Fruit fly (Drosophila melanogaster) whole organism, larva: ENCODE results near the gene lft.
A peak's percentile ranks its signal among the peaks of the same experiment; 100 is the strongest.

Experiments
- noc ChIP-seq: fragments of 200-800 bp; sonication (Bioruptor generic); optimal IDR thresholded peaks from 3 replicates; lab custom pipeline; 2019; ENCODE audit warnings: missing biosample characterization, mild to moderate bottlenecking, missing genetic modification characterization, moderate library complexity

lft gene

dm6 chr2L:10364229-10364628, at the start of gene lft:
Gene lft, plus strand, starts transcription at chr2L:10364471.
- TF ChIP-seq noc: no peak

DNA sequence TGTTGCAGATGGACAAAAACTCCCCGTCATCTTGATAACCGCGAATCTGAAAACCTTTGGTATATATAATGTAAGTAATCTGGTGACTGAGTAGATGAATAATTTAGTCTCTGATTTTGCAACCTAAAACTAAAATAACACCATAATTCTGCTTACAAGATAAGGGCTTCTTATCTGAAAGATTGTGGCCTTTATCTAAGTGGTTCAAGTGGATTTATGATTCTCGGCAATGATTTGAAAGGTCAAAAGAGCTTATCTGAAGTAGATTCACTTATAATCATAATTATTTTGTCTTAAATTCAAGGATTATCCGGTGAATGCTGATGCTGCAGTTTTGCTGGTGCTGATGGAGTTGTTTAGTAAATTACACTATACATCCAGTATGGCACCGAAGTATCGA, 48.4 kb upstream of the lft start:
- TF ChIP-seq noc: no peak

- peak; percentile 23 for TF ChIP-seq noc
Observed at dm6 chr2L:10320174-10320775, 44.0 kb upstream of the lft start.

dm6 chr2L:10321036-10321583, 43.2 kb upstream of the lft start:
- TF ChIP-seq noc: no peak

- peak; percentile 35 for TF ChIP-seq noc
Observed at dm6 chr2L:10321612-10322011, 42.7 kb upstream of the lft start.

DNA sequence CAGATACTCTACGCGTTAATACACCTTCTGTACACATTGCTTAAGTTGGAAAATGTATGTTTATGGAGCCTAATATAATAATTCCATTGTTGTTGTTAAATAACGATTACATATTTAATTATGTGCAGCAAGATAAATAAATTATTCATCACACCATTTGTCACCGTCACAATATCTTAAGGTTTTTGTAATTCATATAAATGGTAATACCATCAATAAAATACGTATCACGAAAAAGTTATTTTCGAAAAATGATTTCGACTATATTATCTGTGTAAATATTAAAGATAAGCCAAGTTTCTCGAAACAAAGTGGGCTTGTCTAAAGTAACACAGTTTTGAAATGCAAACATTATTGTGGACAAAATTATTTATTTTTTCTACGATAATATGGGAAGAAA, 42.1 kb upstream of the lft start, which contains the start of gene CG4995:
Gene CG4995, plus strand, starts transcription at position 301 of the 400 bp plus-strand sequence.
- no peak for TF ChIP-seq noc

DNA sequence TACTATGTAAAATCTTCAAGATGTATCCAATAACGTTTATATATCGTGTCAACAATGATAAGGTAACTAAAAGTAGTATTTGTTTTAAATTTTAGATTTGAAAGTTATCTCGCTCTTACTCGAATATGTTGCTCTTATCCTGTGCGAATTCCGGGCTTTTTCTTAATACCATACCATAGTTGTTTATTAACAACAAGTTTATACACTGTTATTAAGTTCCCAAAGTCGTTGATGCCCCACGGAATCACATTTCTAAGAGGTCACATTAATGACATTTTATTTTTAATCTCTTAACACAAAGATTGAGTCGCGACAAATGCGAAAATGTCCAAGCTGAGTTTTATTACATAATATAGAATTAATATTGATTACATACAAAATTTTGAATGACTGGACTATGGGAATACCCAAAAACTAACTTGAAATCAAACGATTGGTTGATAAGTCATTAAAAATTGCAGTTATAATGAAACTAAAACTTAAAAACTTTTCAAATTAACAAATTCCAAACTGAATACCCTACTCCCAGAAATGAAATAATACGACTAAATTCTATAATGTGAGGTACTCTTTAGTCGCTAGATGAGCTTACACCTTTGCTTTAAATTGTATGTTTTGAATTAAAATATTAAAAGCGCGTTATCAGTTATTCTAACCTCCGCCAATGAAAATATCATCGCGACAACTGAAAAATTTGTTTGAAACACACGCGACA, 41.3 kb upstream of the lft start, which contains the start of gene CG5381:
Gene CG5381, minus strand, starts transcription at position 330 of the 715 bp plus-strand sequence.
- peak; percentile 62 for TF ChIP-seq noc

dm6 chr2L:10327790-10328189, 36.5 kb upstream of the lft start, which contains the start of gene RnrL:
Gene RnrL, minus strand, starts transcription at chr2L:10327943.
- no peak for TF ChIP-seq noc

- no peak for TF ChIP-seq noc
Observed at dm6 chr2L:10331066-10331847, 33.0 kb upstream of the lft start, which contains the start of the genes Schip1 and Cox10. Gene Schip1, minus strand, starts transcription at chr2L:10331116. Gene Cox10, plus strand, starts transcription at chr2L:10331471.

dm6 chr2L:10333091-10333991, 30.9 kb upstream of the lft start, which contains the start of gene GATAd:
Gene GATAd, plus strand, starts transcription at chr2L:10333734.
- no peak for TF ChIP-seq noc

DNA sequence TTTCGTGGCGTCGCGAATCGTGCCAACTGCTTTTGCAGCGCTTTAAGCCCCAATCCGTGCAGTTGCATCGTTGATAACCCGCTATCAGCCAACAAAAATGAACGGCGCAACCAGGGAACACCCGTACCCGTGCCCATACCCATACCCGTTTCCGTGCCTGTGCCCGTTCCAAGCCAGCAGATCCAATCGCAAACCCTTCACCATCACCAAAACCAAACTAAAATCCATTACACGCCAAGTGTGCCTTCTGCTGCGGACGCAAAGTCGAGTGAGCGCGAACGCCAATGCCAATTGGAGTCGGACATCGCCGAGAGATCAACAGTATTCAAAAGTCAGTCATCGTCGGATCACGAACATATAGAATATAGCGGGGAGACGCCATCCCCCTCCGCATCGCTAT, 30.1 kb upstream of the lft start:
- no peak for TF ChIP-seq noc

dm6 chr2L:10334854-10335277, 29.4 kb upstream of the lft start:
- TF ChIP-seq noc: peak; percentile 89

- no peak for TF ChIP-seq noc
Observed at dm6 chr2L:10339212-10339721, 25.0 kb upstream of the lft start, which contains the start of gene SamDC. Gene SamDC, plus strand, starts transcription at chr2L:10339457.

dm6 chr2L:10339841-10340240, 24.4 kb upstream of the lft start:
- TF ChIP-seq noc: no peak

DNA sequence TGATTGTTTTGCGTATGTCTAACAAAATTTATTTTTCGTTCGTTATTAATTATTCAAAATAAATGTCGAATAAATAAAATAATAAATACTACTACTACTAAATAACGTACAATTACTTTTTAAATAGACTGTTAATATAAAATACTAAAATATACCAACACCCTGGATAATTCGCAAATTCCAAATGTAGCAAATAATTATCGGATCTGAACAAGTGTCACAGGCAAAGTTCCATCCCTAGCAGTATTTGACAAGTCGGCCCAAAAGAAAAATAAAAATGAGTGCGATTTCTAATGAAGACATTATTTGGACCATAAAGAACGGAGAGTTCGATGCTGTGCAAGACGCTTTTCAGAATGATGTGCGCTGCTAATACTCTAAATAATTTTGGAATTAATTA, 22.9 kb upstream of the lft start, which contains the start of gene CG31715:
Gene CG31715, plus strand, starts transcription at position 212 of the 400 bp plus-strand sequence.
- TF ChIP-seq noc: peak; percentile 14
